Fruit fly (Drosophila melanogaster): Measurements from ENCODE around the gene CG7457.
A peak's percentile ranks its signal among the peaks of the same experiment; 100 is the strongest.

The CG7457 gene

dm6 chr3L:7747044-7747443 is 20.8 kb upstream of the CG7457 start, which contains the start of gene CG13685:
Gene CG13685 (plus strand): TSS chr3L:7747344.
- TF ChIP-seq Trl (optimal IDR thresholded peaks at IDR 0.05) = peak; percentile 27 to 34
- TF ChIP-seq Trl (GFP tag; optimal IDR thresholded peaks at IDR 0.05) = no peak
- no peak for TF ChIP-seq CG1529 (GFP tag; optimal IDR thresholded peaks at IDR 0.05)
- TF ChIP-seq CG7372 (GFP tag; IDR thresholded peaks at IDR 0.05) = peak; percentile 16; the same call in 1 of the 2 replicates
- TF ChIP-seq slbo (GFP tag; IDR thresholded peaks at IDR 0.05) = no peak
- no peak for TF ChIP-seq CG14860 (GFP tag; IDR thresholded peaks at IDR 0.05; ENCODE audit: partially characterized antibody)
- no peak for TF ChIP-seq CG12391 (tag; optimal IDR thresholded peaks at IDR 0.05)
- no peak for TF ChIP-seq CG33213 (GFP tag; optimal IDR thresholded peaks at IDR 0.05)
- no peak for TF ChIP-seq chn (GFP tag; optimal IDR thresholded peaks at IDR 0.05)
- no peak for TF ChIP-seq wdn (GFP tag; IDR thresholded peaks at IDR 0.05)
- no peak for TF ChIP-seq HHEX (GFP tag; optimal IDR thresholded peaks at IDR 0.05)
- TF ChIP-seq bigmax (GFP tag; optimal IDR thresholded peaks at IDR 0.05) = no peak
- TF ChIP-seq otp (GFP tag; IDR thresholded peaks at IDR 0.05) = no peak
- no peak for TF ChIP-seq sc (optimal IDR thresholded peaks at IDR 0.05)
- TF ChIP-seq sc (GFP tag; optimal IDR thresholded peaks at IDR 0.05) = no peak
- no peak for TF ChIP-seq CG13424 (tag; optimal IDR thresholded peaks at IDR 0.05)
- no peak for TF ChIP-seq sens-2 (GFP tag; IDR thresholded peaks at IDR 0.05)

DNA sequence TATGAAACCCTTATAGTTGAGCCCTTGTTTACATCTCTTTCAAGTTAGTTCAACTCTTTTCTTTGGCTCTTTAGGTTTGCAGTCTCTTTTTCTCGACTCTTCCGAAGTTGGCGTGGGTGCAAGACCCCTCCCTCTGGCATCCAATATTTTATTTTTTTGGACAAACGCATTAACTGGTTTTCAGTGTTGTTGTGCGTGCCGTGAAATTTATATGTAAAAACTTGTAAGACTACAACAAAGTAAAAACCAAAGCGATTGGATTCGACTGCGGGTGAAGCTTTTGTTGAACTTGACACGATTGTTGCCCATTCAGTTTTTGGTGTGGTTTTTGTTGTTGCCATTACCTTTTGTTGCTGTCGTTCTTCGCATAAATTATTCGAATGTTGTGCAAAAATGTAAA is 17.5 kb upstream of the CG7457 start:
- TF ChIP-seq HLH54F (GFP tag; optimal IDR thresholded peaks at IDR 0.05) = no peak
- TF ChIP-seq CG3163 (GFP tag; optimal IDR thresholded peaks at IDR 0.05) = peak; percentile 59
- TF ChIP-seq Mrtf (GFP tag; IDR thresholded peaks at IDR 0.05) = no peak
- peak in 1 of 2 experiments; percentile 20 for TF ChIP-seq Hr78 (GFP tag; optimal IDR thresholded peaks at IDR 0.05)
- TF ChIP-seq CG4360 (GFP tag; IDR thresholded peaks at IDR 0.05) = no peak
- TF ChIP-seq sc (optimal IDR thresholded peaks at IDR 0.05) = no peak
- TF ChIP-seq sc (GFP tag; optimal IDR thresholded peaks at IDR 0.05) = no peak
- TF ChIP-seq sens-2 (GFP tag; IDR thresholded peaks at IDR 0.05) = no peak
- TF ChIP-seq sr (GFP tag; IDR thresholded peaks at IDR 0.05) = peak; percentile 69; the same call in 1 of the 3 replicates
- no peak for TF ChIP-seq CG7786 (GFP tag; optimal IDR thresholded peaks at IDR 0.05)
- TF ChIP-seq cg (GFP tag; optimal IDR thresholded peaks at IDR 0.05) = no peak
- TF ChIP-seq tup (GFP tag; optimal IDR thresholded peaks at IDR 0.05) = no peak
- peak; percentile 65 for TF ChIP-seq sqz (GFP tag; optimal IDR thresholded peaks at IDR 0.05)
- no peak for TF ChIP-seq amos (GFP tag; IDR thresholded peaks at IDR 0.05; ENCODE audit: partially characterized antibody)
- TF ChIP-seq ro (GFP tag; IDR thresholded peaks at IDR 0.05) = no peak
- no peak for TF ChIP-seq Hr39 (optimal IDR thresholded peaks at IDR 0.05)
- TF ChIP-seq sd (tag; optimal IDR thresholded peaks at IDR 0.05) = peak; percentile 48
- no peak for TF ChIP-seq pzg (GFP tag; optimal IDR thresholded peaks at IDR 0.05)
- no peak for TF ChIP-seq CG6272 (GFP tag; IDR thresholded peaks at IDR 0.05)
- TF ChIP-seq chinmo (GFP tag; IDR thresholded peaks at IDR 0.05; ENCODE audit: partially characterized antibody) = peak; percentile 94; the same call in 3 of the 4 replicates
- TF ChIP-seq CG4424 (GFP tag; optimal IDR thresholded peaks at IDR 0.05) = no peak
- no peak for TF ChIP-seq HLH3B (GFP tag; IDR thresholded peaks at IDR 0.05)
- no peak for TF ChIP-seq gcm2 (GFP tag; optimal IDR thresholded peaks at IDR 0.05)
- TF ChIP-seq usp (GFP tag; optimal IDR thresholded peaks at IDR 0.05) = no peak
- no peak for TF ChIP-seq shn (GFP tag; optimal IDR thresholded peaks at IDR 0.05)
- no peak for TF ChIP-seq twi (tag; optimal IDR thresholded peaks at IDR 0.05)
- TF ChIP-seq CG10321 (GFP tag; IDR thresholded peaks at IDR 0.05) = no peak
- TF ChIP-seq CG14710 (tag; optimal IDR thresholded peaks at IDR 0.05) = no peak
- no peak for TF ChIP-seq mld (GFP tag; IDR thresholded peaks at IDR 0.05; ENCODE audit: partially characterized antibody)
- no peak for TF ChIP-seq CG4282 (GFP tag; optimal IDR thresholded peaks at IDR 0.05)
- no peak for TF ChIP-seq so (GFP tag; IDR thresholded peaks at IDR 0.05)
- no peak for TF ChIP-seq nerfin-1 (tag; optimal IDR thresholded peaks at IDR 0.05)
- no peak for TF ChIP-seq CG4730 (GFP tag; IDR thresholded peaks at IDR 0.05)
- TF ChIP-seq exex (tag; optimal IDR thresholded peaks at IDR 0.05) = no peak
- peak in 1 of 2 experiments; percentile 20 for TF ChIP-seq Trl (optimal IDR thresholded peaks at IDR 0.05)
- TF ChIP-seq Trl (GFP tag; optimal IDR thresholded peaks at IDR 0.05) = no peak
- TF ChIP-seq abd-A (tag; optimal IDR thresholded peaks at IDR 0.05) = peak; percentile 37
- TF ChIP-seq oc (tag; optimal IDR thresholded peaks at IDR 0.05) = peak; percentile 30
- no peak for TF ChIP-seq Kr (GFP tag; optimal IDR thresholded peaks at IDR 0.05)
